Worm (Caenorhabditis elegans): ENCODE measurements around the gene ttr-27.

ttr-27 gene

ce11 chrV:12906732-12907131, 2.8 kb upstream of the ttr-27 start, which contains the start of gene ttr-29:
ttr-29 (minus strand) TSS chrV:12906832.
- TF ChIP-seq ceh-8 (GFP tag; optimal IDR thresholded peaks at IDR 0.05) (no peak), ama-1 (optimal IDR thresholded peaks at IDR 0.05) (no peak), alr-1 (tag; optimal IDR thresholded peaks at IDR 0.05; ENCODE audit: borderline replicate concordance) (no peak), grh-1 (GFP tag; IDR thresholded peaks at IDR 0.05) (no peak), tlp-1 (tag; optimal IDR thresholded peaks at IDR 0.05) (no peak), ztf-4 (tag; optimal IDR thresholded peaks at IDR 0.05) (no peak), aly-2 (tag; optimal IDR thresholded peaks at IDR 0.05) (no peak), nhr-85 (tag) (no peak), swsn-7 (tag; optimal IDR thresholded peaks at IDR 0.05) (no peak)

- TF ChIP-seq unc-130 (tag; optimal IDR thresholded peaks at IDR 0.05) = no peak
- no peak for TF ChIP-seq zip-4 (GFP tag; optimal IDR thresholded peaks at IDR 0.05)
- no peak for TF ChIP-seq C34B4.2 (tag; optimal IDR thresholded peaks at IDR 0.05)
- no peak for TF ChIP-seq pqm-1 (tag; optimal IDR thresholded peaks at IDR 0.05)
- TF ChIP-seq lsy-2 (tag; optimal IDR thresholded peaks at IDR 0.05) = no peak
- TF ChIP-seq fkh-4 (tag; optimal IDR thresholded peaks at IDR 0.05; ENCODE audit: borderline replicate concordance) = no peak
- TF ChIP-seq dsc-1 (tag; optimal IDR thresholded peaks at IDR 0.05) = no peak
- no peak for TF ChIP-seq C16A3.4 (tag; optimal IDR thresholded peaks at IDR 0.05)
- no peak for TF ChIP-seq aha-1 (tag; optimal IDR thresholded peaks at IDR 0.05)
- TF ChIP-seq nhr-71 (tag; optimal IDR thresholded peaks at IDR 0.05) = no peak
- TF ChIP-seq mep-1 (tag; optimal IDR thresholded peaks at IDR 0.05) = no peak
- TF ChIP-seq nhr-90 (tag; optimal IDR thresholded peaks at IDR 0.05; ENCODE audit: poor library complexity) = no peak
- no peak for TF ChIP-seq tbx-2 (tag; optimal IDR thresholded peaks at IDR 0.05)
Observed at ce11 chrV:12905074-12905473, 1.2 kb upstream of the ttr-27 start, which contains the start of gene ttr-28. ttr-28 (minus strand) TSS chrV:12905174.

- TF ChIP-seq blmp-1 (tag; optimal IDR thresholded peaks at IDR 0.05) (peak; percentile 64), hpl-2 (GFP tag; optimal IDR thresholded peaks at IDR 0.05) (no peak), grh-1 (GFP tag; IDR thresholded peaks at IDR 0.05) (no peak), efl-1 (optimal IDR thresholded peaks at IDR 0.05) (no peak), efl-1 (GFP tag; optimal IDR thresholded peaks at IDR 0.05 in 1 of 2) (no peak), lin-14 (GFP tag; optimal IDR thresholded peaks at IDR 0.05) (peak; percentile 66), lsy-2 (tag; optimal IDR thresholded peaks at IDR 0.05) (no peak), fkh-10 (GFP tag; optimal IDR thresholded peaks at IDR 0.05) (peak; percentile 60), mab-9 (GFP tag; IDR thresholded peaks at IDR 0.05) (0 out of 2 replicates have a peak, but pooled peaks have one; percentile 19), C04F5.9 (tag; optimal IDR thresholded peaks at IDR 0.05) (no peak)
Observed at ce11 chrV:12901301-12901700, 2.6 kb downstream of the ttr-27 start.

- TF ChIP-seq ceh-82 (tag; optimal IDR thresholded peaks at IDR 0.05) (peak in 1 of 3 experiments; percentile 12), ceh-63 (GFP tag; optimal IDR thresholded peaks at IDR 0.05) (peak; percentile 13), fkh-4 (tag; optimal IDR thresholded peaks at IDR 0.05; ENCODE audit: borderline replicate concordance) (no peak), egl-13 (tag; optimal IDR thresholded peaks at IDR 0.05) (peak; percentile 8), pax-3 (tag; optimal IDR thresholded peaks at IDR 0.05) (peak; percentile 32), lin-14 (GFP tag; optimal IDR thresholded peaks at IDR 0.05) (peak; percentile 41), dsc-1 (tag; optimal IDR thresholded peaks at IDR 0.05) (peak; percentile 33), efl-1 (optimal IDR thresholded peaks at IDR 0.05) (no peak), efl-1 (GFP tag; optimal IDR thresholded peaks at IDR 0.05 in 1 of 2) (peak in 1 of 2 experiments; percentile 60), irx-1 (tag; optimal IDR thresholded peaks at IDR 0.05) (no peak), lsy-2 (tag; optimal IDR thresholded peaks at IDR 0.05) (no peak), zip-4 (GFP tag; optimal IDR thresholded peaks at IDR 0.05) (no peak)
Observed at ce11 chrV:12898583-12899232, 5.2 kb downstream of the ttr-27 start.

Measured in whole organism, L1 larva.